Fruit fly (Drosophila melanogaster) whole organism, prepupa: Measurements from ENCODE around the gene gd.

ENCODE experiments used
- CG11762 ChIP-seq: fragments of 200-800 bp; sonication (Bioruptor generic); optimal IDR thresholded peaks from 3 replicates; lab custom pipeline; 2016; ENCODE audit warnings: missing biosample characterization, missing genetic modification characterization; ENCODE audit not compliant: insufficient read depth
- CG6163 ChIP-seq: fragments of 200-800 bp; sonication (Bioruptor generic); IDR thresholded peaks from 3 replicates; pipeline ENCODE4 v1.3.6; 2022; ENCODE audit warnings: missing biosample characterization, missing genetic modification characterization
- CG8632 ChIP-seq: fragments of 200-800 bp; sonication (Bioruptor generic); optimal IDR thresholded peaks from 3 replicates; lab custom pipeline; 2016; ENCODE audit warnings: missing biosample characterization, missing genetic modification characterization
- OdsH ChIP-seq: fragments of 200-800 bp; sonication (Bioruptor generic); optimal IDR thresholded peaks from 3 replicates; lab custom pipeline; 2016; ENCODE audit warnings: missing biosample characterization, missing genetic modification characterization
- cyc ChIP-seq: fragments of 200-800 bp; sonication (Bioruptor generic); optimal IDR thresholded peaks from 3 replicates; lab custom pipeline; 2016; ENCODE audit warnings: missing biosample characterization, missing genetic modification characterization
- svp ChIP-seq: fragments of 200-800 bp; sonication (Bioruptor generic); peaks from one replicate; lab custom pipeline; 2016; ENCODE audit warnings: missing biosample characterization, missing genetic modification characterization

gd gene

dm6 chrX:11988912-11989311 lies 1.3 kb upstream of the gd start, which contains the start of gene tsg:
TSS of gene tsg (minus strand) at chrX:11988948.
- no peak for TF ChIP-seq svp (GFP tag; lab: Kevin White, UChicago)
- no peak for TF ChIP-seq CG8632 (GFP tag; lab: Kevin White, UChicago)
- no peak for TF ChIP-seq cyc
- TF ChIP-seq CG11762: no peak

- TF ChIP-seq CG8632 (GFP tag; lab: Kevin White, UChicago): no peak
- TF ChIP-seq svp (GFP tag; lab: Kevin White, UChicago): peak; percentile 36
These were observed 2.6 kb downstream of the gd start, which contains the start of gene cac for dm6 chrX:11984987-11985386. TSS of gene cac (minus strand) at chrX:11985087.

- TF ChIP-seq CG6163 (GFP tag; lab: Robert Waterston, UW): no peak
- no peak for TF ChIP-seq OdsH (GFP tag; lab: Kevin White, UChicago)
These were observed 3.7 kb downstream of the gd start for dm6 chrX:11983838-11984237.
